Fruit fly (Drosophila melanogaster) whole organism: Measurements from ENCODE around the gene LUBEL.

Experiments used
- Dll ChIP-seq: fragments of >200 bp; optimal IDR thresholded peaks from 2 replicates; lab custom pipeline; 2017
- EcR ChIP-seq, 2 experiments: fragments of >200 bp; optimal IDR thresholded peaks; 2 replicates each; lab custom pipeline; 2017; ENCODE audit warnings: missing biosample characterization in 2 of 2, missing genetic modification characterization in 2 of 2, missing genetic modification reagents in 2 of 2
- pan ChIP-seq: fragments of >200 bp; optimal IDR thresholded peaks from 2 replicates; lab custom pipeline; 2017
- usp ChIP-seq: fragments of >200 bp; optimal IDR thresholded peaks from 2 replicates; lab custom pipeline; 2017; ENCODE audit warnings: missing biosample characterization, missing genetic modification characterization, mixed read lengths

- no peak for TF ChIP-seq EcR (GFP tag; optimal IDR thresholded peaks at IDR 0.05; lab: Kevin White, UChicago)
- TF ChIP-seq pan (lab: Kevin White, UChicago): no peak
- TF ChIP-seq Dll (lab: Kevin White, UChicago): no peak
- no peak for TF ChIP-seq usp (GFP tag; lab: Kevin White, UChicago)
Observed at dm6 chr2L:6747814-6748213, 24.7 kb downstream of the LUBEL start, which contains the start of gene CG44271.
